Fruit fly (Drosophila melanogaster): Measurements from ENCODE around the gene mfrn.

The mfrn gene

DNA sequence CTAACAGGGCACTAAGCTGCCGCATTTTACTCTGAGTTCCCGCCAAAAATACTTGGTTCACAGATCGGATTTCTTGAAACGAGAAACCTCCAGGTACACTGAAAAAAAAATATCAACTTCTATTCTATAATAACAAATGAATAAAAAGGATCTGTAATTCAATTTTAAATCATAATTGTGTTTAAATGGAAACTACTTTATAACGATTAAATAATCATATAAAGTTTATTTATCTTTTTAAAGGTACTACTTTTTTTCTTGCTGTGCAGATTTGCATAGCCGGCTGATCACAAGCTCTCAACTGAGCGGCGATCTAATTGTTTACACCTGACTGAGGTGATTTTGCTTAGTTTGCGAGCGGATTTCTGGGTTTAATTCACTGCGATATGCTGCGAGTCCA is 39.5 kb upstream of the mfrn start (continued):
- TF ChIP-seq chn (GFP tag; optimal IDR thresholded peaks at IDR 0.05) (no peak), zen (tag; optimal IDR thresholded peaks at IDR 0.05) (no peak), CG14014 (GFP tag; IDR thresholded peaks at IDR 0.05) (peak; percentile 77), CG6175 (GFP tag; IDR thresholded peaks at IDR 0.05) (no peak), crol (GFP tag; IDR thresholded peaks at IDR 0.05) (no peak), CG13296 (GFP tag; optimal IDR thresholded peaks at IDR 0.05) (no peak), CG18599 (GFP tag; optimal IDR thresholded peaks at IDR 0.05) (peak; percentile 44), CG15269 (tag; optimal IDR thresholded peaks at IDR 0.05) (peak; percentile 81), Fer1 (GFP tag; optimal IDR thresholded peaks at IDR 0.05) (peak; percentile 70), CG7987 (GFP tag; optimal IDR thresholded peaks at IDR 0.05) (no peak), CG31365 (tag; optimal IDR thresholded peaks at IDR 0.05) (no peak), ERR (GFP tag; optimal IDR thresholded peaks at IDR 0.05) (no peak), cad (GFP tag; optimal IDR thresholded peaks at IDR 0.05) (no peak), cg (GFP tag; optimal IDR thresholded peaks at IDR 0.05) (no peak), tin (GFP tag; optimal IDR thresholded peaks at IDR 0.05) (peak; percentile 38), btn (GFP tag; optimal IDR thresholded peaks at IDR 0.05) (no peak), CG9609 (GFP tag; optimal IDR thresholded peaks at IDR 0.05) (no peak), scrt (GFP tag; optimal IDR thresholded peaks at IDR 0.05) (peak; percentile 36), crp (GFP tag; optimal IDR thresholded peaks at IDR 0.05) (peak in 1 of 2 experiments; percentile 1), schlank (tag; optimal IDR thresholded peaks at IDR 0.05) (no peak), wdn (GFP tag; IDR thresholded peaks at IDR 0.05) (peak; percentile 82), Spps (tag; optimal IDR thresholded peaks at IDR 0.05) (no peak), B-H1 (GFP tag; IDR thresholded peaks at IDR 0.05) (peak; percentile 17; the same call in 2 of the 3 replicates), CG10209 (GFP tag; optimal IDR thresholded peaks at IDR 0.05) (peak; percentile 56), CG8765 (GFP tag; IDR thresholded peaks at IDR 0.05) (no peak), CG9215 (GFP tag; IDR thresholded peaks at IDR 0.05) (peak; percentile 73), HHEX (GFP tag; optimal IDR thresholded peaks at IDR 0.05) (peak; percentile 59), CG18764 (GFP tag; optimal IDR thresholded peaks at IDR 0.05) (peak; percentile 15), CG16815 (GFP tag; optimal IDR thresholded peaks at IDR 0.05) (peak; percentile 40), slp2 (GFP tag; optimal IDR thresholded peaks at IDR 0.05) (no peak), inv (GFP tag; IDR thresholded peaks at IDR 0.05; ENCODE audit: partially characterized antibody) (no peak), CG2202 (tag; optimal IDR thresholded peaks at IDR 0.05) (peak; percentile 2), Neu2 (GFP tag; optimal IDR thresholded peaks at IDR 0.05; ENCODE audit: borderline replicate concordance) (no peak)

DNA sequence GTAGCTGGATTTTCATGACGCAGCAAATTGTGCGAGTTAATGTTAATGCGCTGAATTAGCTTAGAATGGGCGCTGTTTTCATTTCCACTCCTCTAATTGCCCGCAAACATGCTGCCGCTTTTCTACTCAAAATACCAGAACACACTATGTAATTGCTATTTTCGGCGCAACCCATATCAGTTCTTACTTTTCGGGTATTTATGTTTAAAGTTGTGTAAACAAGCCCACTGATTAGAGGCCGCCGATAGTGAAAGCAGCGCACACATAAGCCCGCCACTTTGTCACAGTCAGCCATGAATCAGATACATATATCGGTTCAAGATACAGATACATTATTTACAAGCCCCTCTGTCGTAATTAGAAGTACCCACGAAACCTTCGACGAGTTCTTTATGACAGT is 39.0 kb upstream of the mfrn start:
- no peak; the same call in 1 of the 2 replicates for TF ChIP-seq CG14014 (GFP tag; IDR thresholded peaks at IDR 0.05)
- TF ChIP-seq CG7745 (tag; optimal IDR thresholded peaks at IDR 0.05): no peak
- no peak for TF ChIP-seq Bdp1 (GFP tag; optimal IDR thresholded peaks at IDR 0.05)
- TF ChIP-seq CkIIα-i1 (GFP tag; IDR thresholded peaks at IDR 0.05): no peak
- peak; percentile 45 for TF ChIP-seq fd64A (GFP tag; optimal IDR thresholded peaks at IDR 0.05)
- TF ChIP-seq Dref (GFP tag; IDR thresholded peaks at IDR 0.05): no peak
- TF ChIP-seq ttk (GFP tag; IDR thresholded peaks at IDR 0.05): no peak
- peak; percentile 16 for TF ChIP-seq CG13296 (GFP tag; optimal IDR thresholded peaks at IDR 0.05)
- 0 out of 2 replicates have a peak, but pooled peaks have one; percentile 8 for TF ChIP-seq Awh (GFP tag; IDR thresholded peaks at IDR 0.05)
- peak; percentile 43 for TF ChIP-seq CG12769 (tag; optimal IDR thresholded peaks at IDR 0.05)
- TF ChIP-seq CG7928 (GFP tag; optimal IDR thresholded peaks at IDR 0.05): no peak
- TF ChIP-seq CG8359 (GFP tag; optimal IDR thresholded peaks at IDR 0.05; ENCODE audit: borderline replicate concordance): no peak
- TF ChIP-seq CoRest (tag; optimal IDR thresholded peaks at IDR 0.05): no peak
- no peak for TF ChIP-seq CG10267 (tag; optimal IDR thresholded peaks at IDR 0.05)
- peak; percentile 33 for TF ChIP-seq BtbVII (GFP tag; optimal IDR thresholded peaks at IDR 0.05)
- TF ChIP-seq sob (GFP tag; IDR thresholded peaks at IDR 0.05): peak; percentile 28
- TF ChIP-seq Vsx1 (GFP tag; optimal IDR thresholded peaks at IDR 0.05): peak; percentile 41
- TF ChIP-seq CG11247 (GFP tag; IDR thresholded peaks at IDR 0.05): 0 out of 2 replicates have a peak, but pooled peaks have one; percentile 27
- TF ChIP-seq Blimp-1 (GFP tag; optimal IDR thresholded peaks at IDR 0.05): peak; percentile 55
- TF ChIP-seq run (tag; optimal IDR thresholded peaks at IDR 0.05): no peak
- TF ChIP-seq CG34376 (GFP tag; optimal IDR thresholded peaks at IDR 0.05): peak; percentile 50

Measured in whole organism, embryonic.